Worm (Caenorhabditis elegans): ENCODE data around the gene mig-23.

ce11 chrX:5977754-5978153 is 29.1 kb upstream of the mig-23 start, which contains the start of gene kin-2:
- TF ChIP-seq snpc-4 (GFP tag; optimal IDR thresholded peaks at IDR 0.05) (no peak), snpc-4 (tag; optimal IDR thresholded peaks at IDR 0.05) (no peak), C17E4.6 (GFP tag; IDR thresholded peaks at IDR 0.05) (no peak), nhr-90 (tag; optimal IDR thresholded peaks at IDR 0.05) (no peak), snpc-1.3 (tag; optimal IDR thresholded peaks at IDR 0.05; ENCODE audit: insufficient read depth) (no peak), B0019.2 (GFP tag; conservative IDR thresholded peaks at IDR 0.05) (no peak), hmg-1.2 (GFP tag; IDR thresholded peaks at IDR 0.05) (no peak), him-1 (tag; optimal IDR thresholded peaks at IDR 0.05) (no peak), die-1 (tag; optimal IDR thresholded peaks at IDR 0.05) (no peak), mes-4 (tag; optimal IDR thresholded peaks at IDR 0.05) (no peak), dpl-1 (GFP tag; optimal IDR thresholded peaks at IDR 0.05) (no peak), F37B4.10 (GFP tag; IDR thresholded peaks at IDR 0.05) (no peak)
